Fruit fly (Drosophila melanogaster): Measurements from ENCODE around the gene kumpel.

The kumpel gene

DNA sequence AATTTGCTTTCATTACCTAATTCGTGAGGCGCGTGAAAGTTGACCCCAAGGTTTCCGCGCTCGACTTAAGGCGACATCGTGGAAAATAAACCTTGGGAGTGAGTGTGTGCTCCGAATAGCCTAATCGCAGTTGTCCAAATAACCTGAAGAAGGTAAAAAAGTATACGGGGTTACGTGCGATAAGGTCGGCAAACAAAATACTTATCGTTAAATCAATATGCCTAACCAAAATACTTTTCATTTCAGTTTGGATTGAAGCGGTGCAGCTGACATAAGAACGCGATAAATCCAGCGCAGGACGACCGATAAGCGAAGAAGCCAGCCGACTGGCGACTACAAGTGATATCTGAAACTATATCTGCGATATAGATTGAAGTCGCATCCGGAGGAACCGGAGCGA lies 21.7 kb upstream of the kumpel start (continued):
- no peak for TF ChIP-seq oc (tag; optimal IDR thresholded peaks at IDR 0.05)
- no peak for TF ChIP-seq Tbp (GFP tag; optimal IDR thresholded peaks at IDR 0.05)
- peak; percentile 70; the same call in 2 of the 3 replicates for TF ChIP-seq ci (GFP tag; IDR thresholded peaks at IDR 0.05)
- TF ChIP-seq gem (tag; optimal IDR thresholded peaks at IDR 0.05): peak; percentile 31
- no peak for TF ChIP-seq B-H2 (GFP tag; optimal IDR thresholded peaks at IDR 0.05)
- TF ChIP-seq gcm (GFP tag; optimal IDR thresholded peaks at IDR 0.05): peak; percentile 27
- no peak for TF ChIP-seq btn (GFP tag; optimal IDR thresholded peaks at IDR 0.05)
- TF ChIP-seq CG13287 (GFP tag; IDR thresholded peaks at IDR 0.05; ENCODE audit: partially characterized antibody): no peak
- peak; percentile 18 for TF ChIP-seq Camta (GFP tag; optimal IDR thresholded peaks at IDR 0.05)
- TF ChIP-seq CG32772 (GFP tag; IDR thresholded peaks at IDR 0.05): no peak
- no peak for TF ChIP-seq CG13296 (GFP tag; optimal IDR thresholded peaks at IDR 0.05)
- no peak for TF ChIP-seq D19A (tag; optimal IDR thresholded peaks at IDR 0.05)
- no peak for TF ChIP-seq peb (GFP tag; IDR thresholded peaks at IDR 0.05)
- TF ChIP-seq PHDP (tag; optimal IDR thresholded peaks at IDR 0.05): peak; percentile 21
- peak; percentile 17 for TF ChIP-seq CG18262 (tag; optimal IDR thresholded peaks at IDR 0.05)
- peak; percentile 80 for TF ChIP-seq CG10431 (GFP tag; optimal IDR thresholded peaks at IDR 0.05)
- peak; percentile 21 for TF ChIP-seq nerfin-1 (tag; optimal IDR thresholded peaks at IDR 0.05)
- no peak for TF ChIP-seq H2.0 (GFP tag; IDR thresholded peaks at IDR 0.05)
- no peak for TF ChIP-seq hth (optimal IDR thresholded peaks at IDR 0.05)
- TF ChIP-seq jumu (GFP tag; optimal IDR thresholded peaks at IDR 0.05): no peak
- TF ChIP-seq dmrt99B (tag; optimal IDR thresholded peaks at IDR 0.05): no peak
- no peak for TF ChIP-seq Bdp1 (GFP tag; optimal IDR thresholded peaks at IDR 0.05)
- TF ChIP-seq Scr (GFP tag; IDR thresholded peaks at IDR 0.05; ENCODE audit: partially characterized antibody): no peak
- TF ChIP-seq CG9727 (GFP tag; optimal IDR thresholded peaks at IDR 0.05): peak; percentile 13
- no peak for TF ChIP-seq dpn (GFP tag; optimal IDR thresholded peaks at IDR 0.05)
- TF ChIP-seq pita (GFP tag; optimal IDR thresholded peaks at IDR 0.05): no peak
- TF ChIP-seq Dip3 (GFP tag; optimal IDR thresholded peaks at IDR 0.05): no peak
- no peak for TF ChIP-seq bigmax (GFP tag; optimal IDR thresholded peaks at IDR 0.05)
- TF ChIP-seq Nf-YB (GFP tag; optimal IDR thresholded peaks at IDR 0.05): no peak
- peak; percentile 50 for TF ChIP-seq Blimp-1 (GFP tag; optimal IDR thresholded peaks at IDR 0.05)
- peak; percentile 35 for TF ChIP-seq Lhr (GFP tag; optimal IDR thresholded peaks at IDR 0.05)
- TF ChIP-seq CG12299 (tag; optimal IDR thresholded peaks at IDR 0.05): no peak
- TF ChIP-seq CG7928 (GFP tag; optimal IDR thresholded peaks at IDR 0.05): no peak
- TF ChIP-seq CG3726 (GFP tag; IDR thresholded peaks at IDR 0.05): no peak
- no peak for TF ChIP-seq CG11456 (GFP tag; IDR thresholded peaks at IDR 0.05)
- TF ChIP-seq ATbp (GFP tag; optimal IDR thresholded peaks at IDR 0.05): peak; percentile 86
- peak; percentile 29 for TF ChIP-seq Fer1 (GFP tag; optimal IDR thresholded peaks at IDR 0.05)
- no peak for TF ChIP-seq CG9609 (GFP tag; optimal IDR thresholded peaks at IDR 0.05)
- TF ChIP-seq CG4854 (GFP tag; optimal IDR thresholded peaks at IDR 0.05): no peak
- TF ChIP-seq CG18619 (GFP tag; optimal IDR thresholded peaks at IDR 0.05): peak; percentile 27
- peak; percentile 74 for TF ChIP-seq CG17568 (GFP tag; optimal IDR thresholded peaks at IDR 0.05)
- no peak for TF ChIP-seq eve (GFP tag; optimal IDR thresholded peaks at IDR 0.05)
- no peak for TF ChIP-seq phol (tag; optimal IDR thresholded peaks at IDR 0.05)
- TF ChIP-seq ttk (GFP tag; IDR thresholded peaks at IDR 0.05): no peak
- TF ChIP-seq CG6791 (GFP tag; IDR thresholded peaks at IDR 0.05; ENCODE audit: partially characterized antibody): no peak
- no peak for TF ChIP-seq da (GFP tag; optimal IDR thresholded peaks at IDR 0.05)
- TF ChIP-seq insv (GFP tag; optimal IDR thresholded peaks at IDR 0.05): peak in 1 of 2 experiments; percentile 22
- peak; percentile 64 for TF ChIP-seq HLHmδ (GFP tag; optimal IDR thresholded peaks at IDR 0.05)
- TF ChIP-seq ewg (GFP tag; optimal IDR thresholded peaks at IDR 0.05): no peak
- 0 out of 2 replicates have a peak, but pooled peaks have one; percentile 7 for TF ChIP-seq sim (GFP tag; IDR thresholded peaks at IDR 0.05)
- TF ChIP-seq dysf (GFP tag; IDR thresholded peaks at IDR 0.05): no peak

Measured in whole organism, embryonic.